Worm (Caenorhabditis elegans): ENCODE measurements around the gene F14H3.12.

The F14H3.12 gene

DNA sequence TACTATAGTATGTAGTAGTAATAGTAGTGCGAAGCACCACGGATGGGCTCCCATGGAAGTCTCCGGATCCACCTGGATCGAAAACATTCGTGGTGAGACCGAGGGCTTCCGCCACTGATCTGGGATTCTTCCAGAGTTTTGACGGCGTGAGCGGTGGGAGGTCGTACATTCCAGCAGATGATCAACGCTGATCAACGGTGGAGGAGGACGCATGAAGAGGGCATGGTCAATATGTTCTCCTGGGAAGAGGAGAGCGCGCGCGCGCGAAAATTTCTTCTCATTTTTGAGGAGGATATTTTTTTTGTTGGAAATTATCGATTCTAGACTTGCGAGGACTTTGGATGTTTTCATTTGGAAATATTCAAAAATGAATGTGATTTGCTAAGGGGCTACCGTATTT lies 41.6 kb downstream of the F14H3.12 start:
- no peak for TF ChIP-seq lin-13 (tag; optimal IDR thresholded peaks at IDR 0.05)
- no peak for TF ChIP-seq blmp-1 (tag; optimal IDR thresholded peaks at IDR 0.05)
- no peak for TF ChIP-seq hlh-1 (tag; optimal IDR thresholded peaks at IDR 0.05)
- no peak for TF ChIP-seq zip-8 (tag; optimal IDR thresholded peaks at IDR 0.05)
- TF ChIP-seq pha-4 (tag; optimal IDR thresholded peaks at IDR 0.05) = no peak
- no peak for TF ChIP-seq mab-5 (tag; optimal IDR thresholded peaks at IDR 0.05)
- TF ChIP-seq mls-2 (tag; optimal IDR thresholded peaks at IDR 0.05) = no peak
- no peak for TF ChIP-seq mep-1 (tag; optimal IDR thresholded peaks at IDR 0.05)
- TF ChIP-seq nhr-237 (tag; optimal IDR thresholded peaks at IDR 0.05) = no peak
- TF ChIP-seq lin-32 (GFP tag; optimal IDR thresholded peaks at IDR 0.05) = no peak
- TF ChIP-seq ces-1 (GFP tag; optimal IDR thresholded peaks at IDR 0.05) = no peak
- no peak for TF ChIP-seq ceh-43 (GFP tag; optimal IDR thresholded peaks at IDR 0.05)
- TF ChIP-seq M03D4.4 (tag; optimal IDR thresholded peaks at IDR 0.05) = no peak
- TF ChIP-seq nhr-12 (tag; optimal IDR thresholded peaks at IDR 0.05) = no peak
- no peak for TF ChIP-seq ceh-39 (tag; optimal IDR thresholded peaks at IDR 0.05)
- TF ChIP-seq ztf-11 (tag; optimal IDR thresholded peaks at IDR 0.05) = no peak
- no peak for TF ChIP-seq nhr-2 (tag; optimal IDR thresholded peaks at IDR 0.05)
- no peak for TF ChIP-seq lsy-2 (tag; optimal IDR thresholded peaks at IDR 0.05)
- no peak for TF ChIP-seq nhr-76 (tag; optimal IDR thresholded peaks at IDR 0.05)
- no peak for TF ChIP-seq bed-3 (GFP tag; optimal IDR thresholded peaks at IDR 0.05)

DNA sequence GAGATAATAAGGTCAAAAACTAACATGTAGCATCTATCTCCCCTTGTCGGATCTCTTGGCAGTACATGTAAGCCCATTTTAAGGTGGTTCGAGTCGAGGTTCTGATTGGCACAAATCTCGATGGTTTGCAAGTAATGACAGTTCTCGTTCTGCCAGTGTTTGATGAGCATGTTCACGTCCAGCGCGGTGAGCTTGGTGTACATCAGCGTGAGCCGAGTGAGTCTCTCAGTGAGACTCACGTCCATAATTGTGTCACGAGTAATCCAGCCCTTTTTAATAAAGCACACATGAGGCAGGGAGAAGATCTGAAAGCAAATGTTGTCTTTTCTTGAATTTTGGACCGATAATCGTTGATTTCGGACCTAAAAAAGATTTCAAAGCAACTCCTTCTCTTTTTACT lies 42.4 kb downstream of the F14H3.12 start, which contains the start of gene T10C6.16:
Gene T10C6.16, minus strand, starts transcription at position 245 of the 400 bp plus-strand sequence.
- TF ChIP-seq blmp-1 (tag; optimal IDR thresholded peaks at IDR 0.05) (no peak), drap-1 (GFP tag; optimal IDR thresholded peaks at IDR 0.05) (no peak), lsy-2 (tag; optimal IDR thresholded peaks at IDR 0.05) (no peak), elt-3 (tag; optimal IDR thresholded peaks at IDR 0.05) (no peak), bed-3 (GFP tag; optimal IDR thresholded peaks at IDR 0.05) (no peak), ham-2 (GFP tag; optimal IDR thresholded peaks at IDR 0.05) (no peak), tbx-8 (GFP tag; optimal IDR thresholded peaks at IDR 0.05) (no peak), nhr-76 (tag; optimal IDR thresholded peaks at IDR 0.05) (no peak), M03D4.4 (tag; optimal IDR thresholded peaks at IDR 0.05) (no peak), nhr-28 (tag; optimal IDR thresholded peaks at IDR 0.05) (no peak), ceh-39 (tag; optimal IDR thresholded peaks at IDR 0.05) (no peak), mep-1 (tag; optimal IDR thresholded peaks at IDR 0.05) (no peak), unc-62 (GFP tag; optimal IDR thresholded peaks at IDR 0.05) (no peak), ceh-43 (GFP tag; optimal IDR thresholded peaks at IDR 0.05) (no peak), snpc-4 (tag; optimal IDR thresholded peaks at IDR 0.05) (no peak)

DNA sequence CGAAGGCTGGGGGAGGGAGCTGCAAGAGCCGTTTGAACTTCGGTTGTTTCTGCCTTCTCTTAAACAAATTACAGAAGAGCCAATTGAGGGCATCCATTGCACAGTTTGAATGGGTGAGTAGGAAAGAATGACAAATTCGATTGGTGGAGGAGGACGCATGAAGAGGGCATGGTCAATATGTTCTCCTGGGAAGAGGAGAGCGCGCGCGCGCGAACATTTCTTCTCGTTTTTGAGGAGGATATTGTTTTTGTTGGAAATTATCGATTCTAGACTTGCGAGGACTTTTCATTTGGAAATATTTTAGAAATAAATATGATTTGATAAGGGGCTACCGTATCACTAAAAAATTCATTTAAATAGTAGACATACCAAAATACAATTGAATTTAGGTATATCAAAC lies 43.6 kb downstream of the F14H3.12 start, which contains the start of gene T10C6.7:
Gene T10C6.7, minus strand, starts transcription at position 143 of the 400 bp plus-strand sequence.
- TF ChIP-seq ceh-83 (GFP tag; optimal IDR thresholded peaks at IDR 0.05) (no peak), nhr-76 (tag; optimal IDR thresholded peaks at IDR 0.05) (no peak)

DNA sequence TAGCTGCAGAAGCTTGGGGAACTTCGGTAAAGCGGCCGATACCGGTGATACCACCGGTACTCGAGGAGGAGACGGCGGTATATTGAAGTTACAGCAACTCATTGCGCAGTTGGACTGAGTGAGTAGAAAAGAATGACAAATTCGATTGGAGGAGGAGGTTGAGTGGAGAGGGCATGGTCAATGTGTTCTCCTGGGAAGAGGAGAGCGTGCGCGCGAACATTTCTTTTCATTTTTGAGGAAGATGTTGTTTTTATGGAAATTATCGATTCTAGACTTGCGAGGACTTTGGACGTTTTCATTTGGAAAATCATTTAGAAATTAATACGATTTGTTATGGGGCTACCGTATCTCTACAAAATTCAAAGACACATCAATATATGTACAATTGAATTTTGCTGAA lies 45.9 kb downstream of the F14H3.12 start:
- TF ChIP-seq mab-5 (tag; optimal IDR thresholded peaks at IDR 0.05) (no peak), mls-2 (tag; optimal IDR thresholded peaks at IDR 0.05) (no peak), bed-3 (GFP tag; optimal IDR thresholded peaks at IDR 0.05) (no peak), ces-1 (GFP tag; optimal IDR thresholded peaks at IDR 0.05) (no peak), ceh-83 (GFP tag; optimal IDR thresholded peaks at IDR 0.05) (no peak), sem-2 (GFP tag; optimal IDR thresholded peaks at IDR 0.05) (no peak), mep-1 (tag; optimal IDR thresholded peaks at IDR 0.05) (no peak), ham-2 (GFP tag; optimal IDR thresholded peaks at IDR 0.05) (no peak), cnd-1 (tag; optimal IDR thresholded peaks at IDR 0.05) (no peak), nhr-2 (tag; optimal IDR thresholded peaks at IDR 0.05) (no peak), tbx-8 (GFP tag; optimal IDR thresholded peaks at IDR 0.05) (no peak)

DNA sequence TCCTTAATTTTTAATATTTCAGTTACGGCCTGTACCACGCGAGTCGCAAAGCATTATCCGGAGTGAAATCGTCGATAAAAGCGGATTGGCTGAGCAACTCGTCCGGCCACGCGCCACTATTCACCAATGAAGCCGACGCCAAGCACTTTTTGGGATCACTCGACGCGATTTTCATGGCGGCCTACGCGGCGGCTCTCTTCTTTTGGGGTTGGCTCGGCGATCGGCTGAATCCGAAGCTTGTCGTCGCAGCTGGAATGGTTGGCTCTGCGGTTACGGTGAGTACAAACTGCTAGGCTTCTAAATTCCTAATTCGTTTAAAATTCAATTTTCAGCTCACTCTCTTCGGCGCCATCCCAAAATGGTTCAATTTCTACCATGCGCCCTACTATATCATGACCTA lies 50.2 kb downstream of the F14H3.12 start:
- TF ChIP-seq ceh-39 (tag; optimal IDR thresholded peaks at IDR 0.05) = no peak
- TF ChIP-seq blmp-1 (tag; optimal IDR thresholded peaks at IDR 0.05) = no peak
- TF ChIP-seq elt-1 (tag; optimal IDR thresholded peaks at IDR 0.05; ENCODE audit: borderline replicate concordance, insufficient read depth) = no peak
- TF ChIP-seq ces-1 (GFP tag; optimal IDR thresholded peaks at IDR 0.05) = no peak
- no peak for TF ChIP-seq lin-13 (tag; optimal IDR thresholded peaks at IDR 0.05)
- no peak for TF ChIP-seq nhr-2 (tag; optimal IDR thresholded peaks at IDR 0.05)
- no peak for TF ChIP-seq pha-4 (tag; optimal IDR thresholded peaks at IDR 0.05)
- TF ChIP-seq nhr-12 (tag; optimal IDR thresholded peaks at IDR 0.05) = no peak
- TF ChIP-seq drap-1 (GFP tag; optimal IDR thresholded peaks at IDR 0.05) = no peak
- no peak for TF ChIP-seq ztf-11 (tag; optimal IDR thresholded peaks at IDR 0.05)
- TF ChIP-seq unc-39 (tag; optimal IDR thresholded peaks at IDR 0.05) = no peak
- TF ChIP-seq M03D4.4 (tag; optimal IDR thresholded peaks at IDR 0.05) = no peak
- no peak for TF ChIP-seq bed-3 (GFP tag; optimal IDR thresholded peaks at IDR 0.05)
- TF ChIP-seq ham-2 (GFP tag; optimal IDR thresholded peaks at IDR 0.05) = no peak
- no peak for TF ChIP-seq elt-3 (tag; optimal IDR thresholded peaks at IDR 0.05)
- no peak for TF ChIP-seq flh-1 (GFP tag; optimal IDR thresholded peaks at IDR 0.05)
- no peak for TF ChIP-seq unc-120 (tag; optimal IDR thresholded peaks at IDR 0.05; ENCODE audit: poor library complexity, severe bottlenecking)
- no peak for TF ChIP-seq mab-5 (tag; optimal IDR thresholded peaks at IDR 0.05)
- no peak for TF ChIP-seq lin-32 (GFP tag; optimal IDR thresholded peaks at IDR 0.05)
- TF ChIP-seq hlh-1 (tag; optimal IDR thresholded peaks at IDR 0.05) = no peak
